Fruit fly (Drosophila melanogaster): ENCODE measurements around the gene Dph4.

The Dph4 gene

dm6 chr3R:5670660-5671264 is 46.8 kb upstream of the Dph4 start (continued):
- TF ChIP-seq Eip74EF (GFP tag; optimal IDR thresholded peaks at IDR 0.05) (no peak), slp2 (GFP tag; optimal IDR thresholded peaks at IDR 0.05) (no peak), dmrt11E (tag; optimal IDR thresholded peaks at IDR 0.05) (no peak), ken (GFP tag; IDR thresholded peaks at IDR 0.05) (no peak), Stat92E (GFP tag; optimal IDR thresholded peaks at IDR 0.05) (no peak), CG7928 (GFP tag; optimal IDR thresholded peaks at IDR 0.05) (no peak), CG10543 (GFP tag; optimal IDR thresholded peaks at IDR 0.05) (no peak), nom (GFP tag; optimal IDR thresholded peaks at IDR 0.05) (peak; percentile 41), bowl (GFP tag; IDR thresholded peaks at IDR 0.05) (no peak), ato (GFP tag; IDR thresholded peaks at IDR 0.05; ENCODE audit: partially characterized antibody) (0 out of 2 replicates have a peak, but pooled peaks have one; percentile 19), Bteb2 (GFP tag; optimal IDR thresholded peaks at IDR 0.05) (no peak), CG1233 (GFP tag; optimal IDR thresholded peaks at IDR 0.05) (no peak), zf30C (GFP tag; optimal IDR thresholded peaks at IDR 0.05) (peak; percentile 78), crp (GFP tag; optimal IDR thresholded peaks at IDR 0.05) (peak in 1 of 2 experiments; percentile 74)

- TF ChIP-seq Fer1 (GFP tag; optimal IDR thresholded peaks at IDR 0.05) (peak; percentile 5), Dll (GFP tag; IDR thresholded peaks at IDR 0.05; ENCODE audit: partially characterized antibody) (no peak; the same call in 3 of the 4 replicates), nom (GFP tag; optimal IDR thresholded peaks at IDR 0.05) (no peak), sna (GFP tag; IDR thresholded peaks at IDR 0.05; ENCODE audit: partially characterized antibody) (no peak), CG14710 (tag; optimal IDR thresholded peaks at IDR 0.05) (no peak), Ravus (GFP tag; IDR thresholded peaks at IDR 0.05) (no peak), CG16813 (GFP tag; IDR thresholded peaks at IDR 0.05; ENCODE audit: partially characterized antibody) (no peak), CG34376 (GFP tag; optimal IDR thresholded peaks at IDR 0.05) (peak; percentile 35), CG18011 (GFP tag; optimal IDR thresholded peaks at IDR 0.05) (no peak), CG7928 (GFP tag; optimal IDR thresholded peaks at IDR 0.05) (no peak), Dip3 (GFP tag; optimal IDR thresholded peaks at IDR 0.05) (no peak), gem (tag; optimal IDR thresholded peaks at IDR 0.05) (no peak), CG8388 (GFP tag; optimal IDR thresholded peaks at IDR 0.05) (peak; percentile 13), chinmo (GFP tag; IDR thresholded peaks at IDR 0.05; ENCODE audit: partially characterized antibody) (peak; percentile 61; the same call in 1 of the 4 replicates), pum (GFP tag; optimal IDR thresholded peaks at IDR 0.05) (no peak), bsh (GFP tag; optimal IDR thresholded peaks at IDR 0.05) (no peak), CG5953 (GFP tag; IDR thresholded peaks at IDR 0.05) (no peak), Sry-δ (GFP tag; optimal IDR thresholded peaks at IDR 0.05) (no peak), CG11456 (GFP tag; IDR thresholded peaks at IDR 0.05) (no peak), exex (tag; optimal IDR thresholded peaks at IDR 0.05) (peak; percentile 25), Aef1 (GFP tag; IDR thresholded peaks at IDR 0.05) (peak; percentile 8; the same call in 2 of the 3 replicates), nerfin-2 (GFP tag; IDR thresholded peaks at IDR 0.05; ENCODE audit: partially characterized antibody) (peak; percentile 4; the same call in 1 of the 2 replicates), CG15601 (tag; optimal IDR thresholded peaks at IDR 0.05) (no peak), CG5245 (GFP tag; optimal IDR thresholded peaks at IDR 0.05) (no peak), CG14014 (GFP tag; IDR thresholded peaks at IDR 0.05) (no peak), repo (GFP tag; optimal IDR thresholded peaks at IDR 0.05) (no peak), zfh1 (GFP tag; IDR thresholded peaks at IDR 0.05) (no peak), CG34422 (GFP tag; IDR thresholded peaks at IDR 0.05) (no peak), CG3838 (GFP tag; optimal IDR thresholded peaks at IDR 0.05) (no peak), Blimp-1 (GFP tag; optimal IDR thresholded peaks at IDR 0.05) (no peak), gfzf (GFP tag; optimal IDR thresholded peaks at IDR 0.05) (no peak), Optix (GFP tag; IDR thresholded peaks at IDR 0.05) (no peak), HLH3B (GFP tag; IDR thresholded peaks at IDR 0.05) (no peak)
These were observed 46.1 kb upstream of the Dph4 start for dm6 chr3R:5669740-5670659.
